Fruit fly (Drosophila melanogaster): Measurements from ENCODE around the gene Acbp5.

Acbp5 gene

DNA sequence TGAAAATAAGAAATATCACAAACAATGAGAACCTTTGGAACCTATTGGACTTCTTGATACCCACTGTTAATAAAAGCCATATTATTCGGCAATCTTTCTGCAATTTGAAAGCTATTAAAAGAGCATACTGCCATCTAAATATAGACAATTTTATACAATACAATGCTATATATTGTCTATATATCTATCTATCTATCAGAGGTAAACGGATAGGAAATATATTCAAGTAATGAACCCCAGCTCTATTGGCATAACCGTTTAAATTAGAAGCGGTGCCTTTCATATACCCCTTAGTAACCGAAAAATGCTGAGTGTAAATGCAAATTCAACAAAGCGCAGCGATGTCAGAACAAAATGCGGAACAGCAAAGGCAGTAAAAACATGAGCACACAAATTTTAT, 24.6 kb downstream of the Acbp5 start (continued):
- no peak for TF ChIP-seq ss (GFP tag; optimal IDR thresholded peaks at IDR 0.05)
- no peak for TF ChIP-seq CG9139 (GFP tag; optimal IDR thresholded peaks at IDR 0.05)
- TF ChIP-seq CG3032 (tag; optimal IDR thresholded peaks at IDR 0.05), result no peak
- TF ChIP-seq Gug (GFP tag; IDR thresholded peaks at IDR 0.05), result no peak
- TF ChIP-seq Hr38 (GFP tag; optimal IDR thresholded peaks at IDR 0.05), result no peak
- no peak for TF ChIP-seq fd59A (GFP tag; optimal IDR thresholded peaks at IDR 0.05)
- no peak for TF ChIP-seq CG11762 (GFP tag; optimal IDR thresholded peaks at IDR 0.05; ENCODE audit: insufficient read depth)
- TF ChIP-seq salr (GFP tag; optimal IDR thresholded peaks at IDR 0.05), result no peak
- TF ChIP-seq CG8119 (GFP tag; IDR thresholded peaks at IDR 0.05), result no peak
- no peak for TF ChIP-seq dac (GFP tag; optimal IDR thresholded peaks at IDR 0.05)
- TF ChIP-seq CG8632 (GFP tag; optimal IDR thresholded peaks at IDR 0.05), result peak; percentile 16

DNA sequence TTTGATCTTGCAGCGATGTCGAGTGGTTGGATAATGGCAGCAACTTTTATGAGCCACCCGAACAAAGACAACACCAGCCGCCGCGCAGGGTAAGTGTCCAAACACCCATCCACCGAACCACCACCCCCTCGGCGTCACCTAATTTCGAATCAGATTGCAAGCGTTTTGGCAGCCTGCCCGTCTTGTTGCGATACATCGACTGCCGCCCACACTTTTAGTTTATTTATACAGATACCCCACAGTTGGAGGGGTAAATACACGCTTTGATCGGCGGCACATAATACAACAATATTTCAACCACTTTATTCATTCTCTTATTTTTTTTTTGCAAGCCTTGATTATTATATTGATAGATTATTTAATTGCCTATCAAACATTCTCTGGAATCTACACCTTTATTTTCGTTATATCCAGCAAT, 25.3 kb downstream of the Acbp5 start:
- TF ChIP-seq Blimp-1 (GFP tag; optimal IDR thresholded peaks at IDR 0.05), result no peak
- peak; percentile 53; the same call in 2 of the 3 replicates for TF ChIP-seq eg (GFP tag; IDR thresholded peaks at IDR 0.05)
- TF ChIP-seq CG3919 (GFP tag; optimal IDR thresholded peaks at IDR 0.05), result no peak
- peak; percentile 28 for TF ChIP-seq net (GFP tag; optimal IDR thresholded peaks at IDR 0.05)
- TF ChIP-seq CG16779 (tag; optimal IDR thresholded peaks at IDR 0.05), result no peak
- TF ChIP-seq CG6276 (GFP tag; optimal IDR thresholded peaks at IDR 0.05), result peak; percentile 20
- no peak for TF ChIP-seq CG10631 (GFP tag; optimal IDR thresholded peaks at IDR 0.05)
- TF ChIP-seq dac (GFP tag; optimal IDR thresholded peaks at IDR 0.05), result no peak
- TF ChIP-seq Hr38 (GFP tag; optimal IDR thresholded peaks at IDR 0.05), result no peak
- peak; percentile 26 for TF ChIP-seq CG6792 (GFP tag; optimal IDR thresholded peaks at IDR 0.05)
- peak; percentile 58 for TF ChIP-seq achi (GFP tag; optimal IDR thresholded peaks at IDR 0.05)
- no peak for TF ChIP-seq CG3032 (tag; optimal IDR thresholded peaks at IDR 0.05)
- TF ChIP-seq Eip93F (GFP tag; optimal IDR thresholded peaks at IDR 0.05), result no peak
- TF ChIP-seq CG34406 (GFP tag; optimal IDR thresholded peaks at IDR 0.05), result peak; percentile 59
- peak; percentile 44 for TF ChIP-seq pdm3 (GFP tag; optimal IDR thresholded peaks at IDR 0.05)
- no peak for TF ChIP-seq ss (GFP tag; optimal IDR thresholded peaks at IDR 0.05)
- TF ChIP-seq lz (GFP tag; optimal IDR thresholded peaks at IDR 0.05), result peak; percentile 42
- TF ChIP-seq Sox102F (GFP tag; optimal IDR thresholded peaks at IDR 0.05), result peak; percentile 48
- TF ChIP-seq Sox15 (GFP tag; optimal IDR thresholded peaks at IDR 0.05), result peak; percentile 17
- no peak for TF ChIP-seq CG6163 (GFP tag; IDR thresholded peaks at IDR 0.05)
- TF ChIP-seq fd85E (GFP tag; optimal IDR thresholded peaks at IDR 0.05), result no peak
- TF ChIP-seq CG1621 (tag; optimal IDR thresholded peaks at IDR 0.05), result no peak
- TF ChIP-seq CG8119 (GFP tag; IDR thresholded peaks at IDR 0.05), result peak; percentile 47; the same call in 1 of the 3 replicates
- TF ChIP-seq Hr4 (GFP tag; optimal IDR thresholded peaks at IDR 0.05), result peak; percentile 40
- TF ChIP-seq Ets21C (GFP tag; optimal IDR thresholded peaks at IDR 0.05), result no peak
- peak; percentile 62 for TF ChIP-seq CG31627 (GFP tag; optimal IDR thresholded peaks at IDR 0.05)
- peak; percentile 20; the same call in 1 of the 2 replicates for TF ChIP-seq CG15336 (GFP tag; IDR thresholded peaks at IDR 0.05)
- no peak for TF ChIP-seq Lpt (GFP tag; optimal IDR thresholded peaks at IDR 0.05)
- no peak for TF ChIP-seq topi (GFP tag; optimal IDR thresholded peaks at IDR 0.05)
- TF ChIP-seq Hr39 (GFP tag; optimal IDR thresholded peaks at IDR 0.05), result peak; percentile 62
- no peak for TF ChIP-seq fd59A (GFP tag; optimal IDR thresholded peaks at IDR 0.05)
- TF ChIP-seq CG8632 (GFP tag; optimal IDR thresholded peaks at IDR 0.05), result peak; percentile 34
- TF ChIP-seq Ets96B (tag; optimal IDR thresholded peaks at IDR 0.05), result no peak
- TF ChIP-seq Met (GFP tag; optimal IDR thresholded peaks at IDR 0.05), result peak; percentile 67
- TF ChIP-seq vri (GFP tag; optimal IDR thresholded peaks at IDR 0.05), result peak; percentile 67
- peak; percentile 35 for TF ChIP-seq acj6 (GFP tag; optimal IDR thresholded peaks at IDR 0.05)
- TF ChIP-seq svp (GFP tag), result no peak
- peak; percentile 27 for TF ChIP-seq cyc (GFP tag; optimal IDR thresholded peaks at IDR 0.05)
- TF ChIP-seq OdsH (GFP tag; optimal IDR thresholded peaks at IDR 0.05), result peak; percentile 48
- TF ChIP-seq CG9139 (GFP tag; optimal IDR thresholded peaks at IDR 0.05), result no peak
- no peak for TF ChIP-seq spab (GFP tag; optimal IDR thresholded peaks at IDR 0.05)
- TF ChIP-seq CG11902 (GFP tag; optimal IDR thresholded peaks at IDR 0.05), result peak; percentile 37
- peak; percentile 70 for TF ChIP-seq Sox14 (GFP tag; optimal IDR thresholded peaks at IDR 0.05)
- peak; percentile 48 for TF ChIP-seq CG32006 (GFP tag; optimal IDR thresholded peaks at IDR 0.05)
- TF ChIP-seq CG11294 (GFP tag; IDR thresholded peaks at IDR 0.05), result no peak
- TF ChIP-seq Gug (GFP tag; IDR thresholded peaks at IDR 0.05), result no peak
- TF ChIP-seq Smox (GFP tag; optimal IDR thresholded peaks at IDR 0.05), result peak; percentile 61

All from whole organism, prepupa.